Worm (Caenorhabditis elegans): ENCODE measurements around the gene W09G12.7.

W09G12.7 gene

DNA sequence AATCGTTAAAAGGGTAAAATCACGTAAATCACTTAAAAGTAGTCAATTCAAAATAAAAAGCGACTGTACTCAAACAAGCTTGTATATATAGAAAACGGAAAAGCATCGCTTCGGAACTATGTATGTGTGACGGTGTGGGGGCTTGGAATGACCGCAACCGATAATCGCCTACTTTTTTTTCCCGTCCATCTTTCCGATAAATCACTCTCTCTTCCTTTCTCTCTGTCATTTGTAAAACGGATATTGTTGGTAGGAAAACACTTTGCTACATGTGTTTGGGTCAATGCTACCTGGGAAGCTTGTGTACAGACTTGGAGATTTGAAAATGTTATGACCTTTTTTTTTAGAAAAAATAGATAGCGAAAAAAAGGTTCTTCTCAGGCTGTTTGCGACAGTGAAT lies 4.1 kb upstream of the W09G12.7 start:
- TF ChIP-seq him-1 (tag; optimal IDR thresholded peaks at IDR 0.05) (no peak), W03F9.2 (tag; optimal IDR thresholded peaks at IDR 0.05) (no peak), dao-5 (tag; optimal IDR thresholded peaks at IDR 0.05) (no peak)

- TF ChIP-seq dao-5 (tag; optimal IDR thresholded peaks at IDR 0.05) (no peak), W03F9.2 (tag; optimal IDR thresholded peaks at IDR 0.05) (no peak), him-1 (tag; optimal IDR thresholded peaks at IDR 0.05) (no peak)
Observed at ce11 chrIV:1225596-1226232, 3.2 kb upstream of the W09G12.7 start, which contains the start of gene W09G12.8. Gene W09G12.8 (plus strand): TSS chrIV:1226182.

- TF ChIP-seq him-1 (tag; optimal IDR thresholded peaks at IDR 0.05) (no peak), dao-5 (tag; optimal IDR thresholded peaks at IDR 0.05) (no peak), W03F9.2 (tag; optimal IDR thresholded peaks at IDR 0.05) (no peak)
Observed at ce11 chrIV:1231589-1231988, 2.7 kb downstream of the W09G12.7 start, which contains the start of gene W09G12.6. Gene W09G12.6 (plus strand): TSS chrIV:1231889.

DNA sequence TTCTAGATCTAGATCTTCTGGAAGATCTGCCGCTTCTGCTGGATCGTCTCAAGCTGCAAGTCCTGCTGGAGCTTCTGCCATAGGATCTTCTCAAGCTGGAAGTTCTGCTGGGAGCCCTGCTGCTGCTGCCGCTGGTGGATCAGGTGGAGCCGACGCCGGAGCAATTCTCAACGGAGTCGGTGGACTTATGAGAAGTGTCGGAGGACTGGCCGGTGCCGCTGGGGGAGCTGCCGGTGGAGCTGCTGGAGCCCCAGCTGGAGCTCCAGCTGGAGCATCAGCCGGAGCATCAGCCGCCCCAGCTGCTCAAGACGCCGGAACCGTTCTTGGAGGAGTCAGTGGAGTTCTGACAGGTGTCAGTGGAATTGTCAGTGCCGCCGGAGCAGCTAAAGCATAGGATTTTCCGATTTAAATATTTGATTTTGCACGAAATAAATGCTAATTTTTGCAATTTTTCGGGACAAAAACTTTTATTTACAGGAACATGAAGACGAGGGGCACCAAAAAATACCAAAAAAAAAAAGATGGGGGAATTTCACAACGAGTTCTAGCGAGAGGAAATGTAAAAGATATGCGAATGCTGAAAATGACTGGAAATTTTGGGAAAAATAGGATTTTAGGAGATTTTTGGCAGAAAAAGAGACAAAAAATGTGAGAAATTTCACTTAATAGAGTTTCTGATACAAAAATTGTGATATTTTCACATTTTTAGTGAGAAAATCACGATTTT lies 3.7 kb downstream of the W09G12.7 start:
- TF ChIP-seq W03F9.2 (tag; optimal IDR thresholded peaks at IDR 0.05) (no peak), him-1 (tag; optimal IDR thresholded peaks at IDR 0.05) (no peak), dao-5 (tag; optimal IDR thresholded peaks at IDR 0.05) (no peak)

DNA sequence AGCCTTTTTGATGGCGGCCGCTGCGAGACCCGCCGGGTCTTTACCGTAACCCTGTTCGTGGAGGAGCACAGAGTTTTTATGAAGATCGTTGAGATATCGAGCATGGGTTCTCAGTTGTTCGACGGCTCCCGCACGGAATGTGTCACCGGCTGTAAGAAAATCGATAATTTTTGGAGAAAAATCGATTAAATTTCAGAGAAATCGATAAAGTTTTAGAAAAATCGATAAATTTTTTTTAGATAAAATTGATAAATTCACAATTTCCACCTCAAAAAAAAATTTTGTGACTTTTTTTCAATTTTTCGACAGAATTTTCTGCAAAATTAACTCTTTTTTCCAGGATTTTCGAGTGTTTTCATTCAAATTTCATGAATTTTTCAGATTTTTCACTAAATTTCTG lies 5.9 kb downstream of the W09G12.7 start:
- TF ChIP-seq W03F9.2 (tag; optimal IDR thresholded peaks at IDR 0.05): no peak
- TF ChIP-seq him-1 (tag; optimal IDR thresholded peaks at IDR 0.05): no peak
- no peak for TF ChIP-seq dao-5 (tag; optimal IDR thresholded peaks at IDR 0.05)

DNA sequence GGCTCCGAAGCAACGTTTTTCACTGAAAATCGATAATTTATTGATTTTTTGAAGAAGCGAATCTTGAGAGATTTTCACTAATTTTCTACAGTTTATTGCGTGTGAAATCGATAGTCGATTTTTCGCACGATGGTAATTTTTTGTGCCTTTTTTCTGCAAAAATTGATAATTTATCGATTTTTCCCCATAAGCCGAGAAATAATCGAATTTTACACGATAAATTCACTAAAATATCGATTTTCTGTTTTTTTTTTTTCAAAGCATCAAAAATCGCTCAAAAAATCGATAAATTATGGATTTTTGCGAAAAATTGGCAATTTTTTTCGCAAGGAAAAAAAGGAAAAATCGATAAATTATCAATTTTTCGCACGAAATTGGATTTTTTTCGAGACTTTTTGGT lies 6.9 kb downstream of the W09G12.7 start:
- TF ChIP-seq W03F9.2 (tag; optimal IDR thresholded peaks at IDR 0.05) (no peak), dao-5 (tag; optimal IDR thresholded peaks at IDR 0.05) (no peak), him-1 (tag; optimal IDR thresholded peaks at IDR 0.05) (no peak)

ce11 chrIV:1238147-1238546 lies 9.3 kb downstream of the W09G12.7 start:
- TF ChIP-seq W03F9.2 (tag; optimal IDR thresholded peaks at IDR 0.05): no peak
- TF ChIP-seq dao-5 (tag; optimal IDR thresholded peaks at IDR 0.05): no peak
- no peak for TF ChIP-seq him-1 (tag; optimal IDR thresholded peaks at IDR 0.05)

ce11 chrIV:1239686-1240085 lies 10.8 kb downstream of the W09G12.7 start, which contains the start of gene F38A1.8:
Gene F38A1.8 (minus strand): TSS chrIV:1239852.
- TF ChIP-seq dao-5 (tag; optimal IDR thresholded peaks at IDR 0.05) (no peak), W03F9.2 (tag; optimal IDR thresholded peaks at IDR 0.05) (no peak), him-1 (tag; optimal IDR thresholded peaks at IDR 0.05) (no peak)

- TF ChIP-seq him-1 (tag; optimal IDR thresholded peaks at IDR 0.05): no peak
- no peak for TF ChIP-seq dao-5 (tag; optimal IDR thresholded peaks at IDR 0.05)
- no peak for TF ChIP-seq W03F9.2 (tag; optimal IDR thresholded peaks at IDR 0.05)
Observed at ce11 chrIV:1243295-1243694, 14.4 kb downstream of the W09G12.7 start, which contains the start of gene F38A1.15. Gene F38A1.15 (minus strand): TSS chrIV:1243395.

- TF ChIP-seq W03F9.2 (tag; optimal IDR thresholded peaks at IDR 0.05) (no peak), him-1 (tag; optimal IDR thresholded peaks at IDR 0.05) (no peak), dao-5 (tag; optimal IDR thresholded peaks at IDR 0.05) (no peak)
Observed at ce11 chrIV:1245244-1245643, 16.4 kb downstream of the W09G12.7 start, which contains the start of gene F38A1.9. Gene F38A1.9 (minus strand): TSS chrIV:1245344.

DNA sequence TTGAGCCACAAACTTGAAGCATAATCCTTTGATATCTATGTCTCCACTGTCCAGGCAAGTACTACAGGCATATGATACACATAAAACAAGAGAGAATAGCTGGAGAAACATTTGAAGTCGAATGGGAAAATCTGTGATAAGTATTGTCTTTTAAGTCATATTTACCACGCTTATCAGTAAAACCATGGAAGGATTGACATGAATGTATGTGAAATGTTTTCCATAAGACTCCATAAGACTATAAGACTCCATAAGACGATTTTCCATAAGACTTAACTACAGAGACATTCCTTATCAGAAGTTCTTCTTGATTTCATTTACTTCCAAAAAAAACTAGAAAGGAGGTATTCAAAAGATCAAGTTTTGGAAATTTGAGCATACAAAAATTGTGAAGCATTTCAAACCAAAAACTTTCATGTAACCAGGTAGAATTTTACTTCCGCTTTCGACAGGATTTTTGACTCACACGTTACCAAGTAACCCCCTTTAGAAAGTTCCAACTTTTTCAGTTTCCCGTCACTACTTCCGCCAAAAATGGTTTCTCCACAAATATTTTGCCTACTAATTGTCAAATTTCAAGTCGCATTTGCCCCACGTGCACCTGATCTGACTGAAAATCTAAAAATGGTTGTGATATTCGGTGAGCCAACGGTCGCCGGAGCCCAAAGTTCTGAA lies 18.0 kb downstream of the W09G12.7 start, which contains the start of the genes clec-165 and F38A1.11:
clec-165 (minus strand) TSS at position 125 of the 675 bp plus-strand sequence.
F38A1.11 (plus strand) TSS at position 625 of the 675 bp plus-strand sequence.
- no peak for TF ChIP-seq dao-5 (tag; optimal IDR thresholded peaks at IDR 0.05)

DNA sequence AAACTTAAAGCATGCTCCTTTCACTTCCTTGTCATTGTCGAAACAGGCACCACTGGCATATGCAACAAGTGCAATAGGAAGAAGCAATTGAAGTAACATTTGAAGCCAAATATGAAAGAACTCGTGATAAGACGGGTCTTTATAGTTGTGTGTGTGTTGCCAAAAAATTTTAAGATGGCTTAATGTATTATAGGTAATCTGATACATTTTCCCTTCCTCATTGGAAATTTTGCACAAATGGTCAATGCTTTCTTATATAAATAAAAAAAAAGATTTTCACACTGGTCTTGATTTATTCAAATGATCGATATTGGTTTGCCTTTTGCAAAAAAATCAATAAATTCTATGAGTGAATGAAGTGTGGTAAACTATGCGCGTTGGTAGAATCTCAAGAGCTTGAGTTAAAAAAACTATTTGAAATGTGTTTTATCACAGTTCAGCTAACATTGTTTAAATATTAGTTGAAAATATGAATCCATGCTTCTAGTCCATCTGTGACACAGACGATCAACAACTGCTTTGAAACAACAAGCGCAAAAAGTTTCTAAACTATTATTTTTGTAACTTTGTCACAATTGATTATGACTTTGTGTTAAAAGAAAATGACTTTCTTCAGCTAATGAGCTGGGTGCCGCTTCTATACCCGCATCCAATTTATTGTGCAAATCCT lies 22.5 kb downstream of the W09G12.7 start, which contains the start of the genes clec-166 and F38A1.6:
clec-166 (minus strand) TSS at position 101 of the 670 bp plus-strand sequence.
F38A1.6 (plus strand) TSS at position 620 of the 670 bp plus-strand sequence.
- TF ChIP-seq him-1 (tag; optimal IDR thresholded peaks at IDR 0.05) (no peak), dao-5 (tag; optimal IDR thresholded peaks at IDR 0.05) (no peak), W03F9.2 (tag; optimal IDR thresholded peaks at IDR 0.05) (no peak)

DNA sequence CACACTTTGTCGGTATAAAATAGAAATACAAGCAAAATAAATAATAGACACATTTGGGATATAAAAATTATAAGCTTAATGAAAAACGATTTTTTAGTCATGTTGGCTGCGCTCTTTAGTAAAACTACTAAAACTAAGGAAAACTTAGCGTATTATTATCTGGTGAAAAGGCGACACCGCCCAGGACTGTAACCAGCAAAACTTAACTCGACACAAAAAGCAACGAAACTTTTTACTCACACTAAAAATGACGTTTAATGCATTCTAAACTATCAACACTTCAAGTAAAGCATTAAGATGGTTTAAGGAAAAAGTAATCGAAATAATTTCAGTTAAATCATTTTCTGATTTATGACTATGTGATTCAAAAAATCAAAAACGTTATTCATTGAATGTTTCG lies 26.8 kb downstream of the W09G12.7 start, which contains the start of gene clec-167:
clec-167 (minus strand) TSS at position 101 of the 400 bp plus-strand sequence.
- TF ChIP-seq W03F9.2 (tag; optimal IDR thresholded peaks at IDR 0.05): no peak
- TF ChIP-seq him-1 (tag; optimal IDR thresholded peaks at IDR 0.05): no peak
- no peak for TF ChIP-seq dao-5 (tag; optimal IDR thresholded peaks at IDR 0.05)

Data from whole organism, L4/young adult.